Fruit fly (Drosophila melanogaster) whole organism, wandering third instar larva: ENCODE data around the gene CG12692.
"Not testable (repeated sequence)": the region's sequence is repeated elsewhere in the genome, so short reads cannot be mapped to it uniquely, and the experiment has no call there.

Source experiments
- Abd-B ChIP-seq: fragments of >200 bp; optimal IDR thresholded peaks from 2 replicates; lab custom pipeline; 2017; ENCODE audit warnings: missing biosample characterization, missing genetic modification characterization
- CG32264 ChIP-seq: fragments of 200-800 bp; sonication (Bioruptor generic); optimal IDR thresholded peaks from 2 replicates; lab custom pipeline; 2016; ENCODE audit warnings: missing biosample characterization, missing genetic modification characterization
- CG9705 ChIP-seq: fragments of 200-800 bp; sonication (Bioruptor generic); optimal IDR thresholded peaks from 2 replicates; lab custom pipeline; 2018; ENCODE audit warnings: missing biosample characterization, mild to moderate bottlenecking, missing genetic modification characterization
- CrebA ChIP-seq: fragments of 200-800 bp; sonication (Bioruptor generic); optimal IDR thresholded peaks from 2 replicates; lab custom pipeline; 2016; ENCODE audit warnings: missing biosample characterization, mild to moderate bottlenecking, missing genetic modification characterization, borderline replicate concordance
- GATAd ChIP-seq: sonication (Bioruptor generic); optimal IDR thresholded peaks from 2 replicates; lab custom pipeline; 2016; ENCODE audit warnings: missing biosample characterization, missing genetic modification characterization
- HLH106 ChIP-seq: fragments of 200-800 bp; optimal IDR thresholded peaks from 3 replicates; lab custom pipeline; 2019; ENCODE audit warnings: missing biosample characterization, mild to moderate bottlenecking, missing genetic modification characterization, moderate library complexity
- Hnf4 ChIP-seq: fragments of 200-800 bp; sonication (Bioruptor generic); optimal IDR thresholded peaks from 2 replicates; lab custom pipeline; 2016; ENCODE audit warnings: missing biosample characterization, mild to moderate bottlenecking, missing genetic modification characterization
- Hr78 ChIP-seq: fragments of >200 bp; optimal IDR thresholded peaks from 2 replicates; lab custom pipeline; 2017; ENCODE audit warnings: missing biosample characterization, missing genetic modification characterization
- Hr83 ChIP-seq: fragments of 200-300 bp; sonication (Bioruptor generic); optimal IDR thresholded peaks from 2 replicates; lab custom pipeline; 2016; ENCODE audit warnings: missing biosample characterization, mild to moderate bottlenecking, missing genetic modification characterization, moderate library complexity; ENCODE audit not compliant: poor library complexity, severe bottlenecking
- Jra ChIP-seq: sonication (Bioruptor generic); optimal IDR thresholded peaks from 2 replicates; lab custom pipeline; 2016; ENCODE audit warnings: missing biosample characterization, missing genetic modification characterization
- Myc ChIP-seq: fragments of >200 bp; optimal IDR thresholded peaks from 2 replicates; lab custom pipeline; 2017
- N ChIP-seq: fragments of >200 bp; optimal IDR thresholded peaks from 2 replicates; lab custom pipeline; 2018; ENCODE audit warnings: missing biosample characterization, missing external identifiers, missing genetic modification characterization
- OdsH ChIP-seq: fragments of 200-800 bp; sonication (Bioruptor generic); optimal IDR thresholded peaks from 2 replicates; lab custom pipeline; 2016; ENCODE audit warnings: missing biosample characterization, mild to moderate bottlenecking, missing genetic modification characterization
- Rel ChIP-seq, 2 experiments: fragments of 200-800 bp; sonication (Bioruptor generic) in 1 of 2; optimal IDR thresholded peaks; 2 replicates in 1 of 2; 3 replicates in 1 of 2; lab custom pipeline; 2016 to 2019; ENCODE audit warnings: mild to moderate bottlenecking in 2 of 2, missing biosample characterization in 2 of 2, missing genetic modification characterization in 2 of 2, moderate library complexity in 1 of 2
- Sp1 ChIP-seq: fragments of 200-800 bp; sonication (Bioruptor generic); optimal IDR thresholded peaks from 3 replicates; lab custom pipeline; 2019; ENCODE audit warnings: missing biosample characterization, mild to moderate bottlenecking, missing genetic modification characterization, moderate library complexity
- Vsx2 ChIP-seq: fragments of 200-300, 225-300 bp; sonication (Bioruptor generic); optimal IDR thresholded peaks from 2 replicates; lab custom pipeline; 2018; ENCODE audit warnings: missing biosample characterization, missing genetic modification characterization; ENCODE audit not compliant: partially characterized antibody
- br ChIP-seq: fragments of 200-800 bp; sonication (Bioruptor generic); optimal IDR thresholded peaks from 2 replicates; lab custom pipeline; 2016; ENCODE audit warnings: missing biosample characterization, missing genetic modification characterization
- brk ChIP-seq: fragments of 200-800 bp; sonication (Bioruptor generic); optimal IDR thresholded peaks from 2 replicates; lab custom pipeline; 2016; ENCODE audit warnings: missing biosample characterization, mild to moderate bottlenecking, missing genetic modification characterization
- dmrt93B ChIP-seq: fragments of 200-800 bp; sonication (Bioruptor generic); optimal IDR thresholded peaks from 2 replicates; lab custom pipeline; 2018; ENCODE audit warnings: missing biosample characterization, mild to moderate bottlenecking, missing genetic modification characterization
- ey ChIP-seq: fragments of 200-800 bp; sonication (Bioruptor generic); optimal IDR thresholded peaks from 2 replicates; lab custom pipeline; 2016; ENCODE audit warnings: missing biosample characterization, missing genetic modification characterization
- foxo ChIP-seq, 2 experiments: fragments of 200-800 bp; sonication (Bioruptor generic); optimal IDR thresholded peaks; 2 replicates in 1 of 2; 3 replicates in 1 of 2; lab custom pipeline; 2016 to 2017; ENCODE audit warnings: missing biosample characterization in 2 of 2, missing genetic modification characterization in 2 of 2
- fru ChIP-seq: fragments of 200-800 bp; sonication (Bioruptor generic); optimal IDR thresholded peaks from 3 replicates; lab custom pipeline; 2016; ENCODE audit warnings: missing biosample characterization, mild to moderate bottlenecking, missing genetic modification characterization
- h ChIP-seq: fragments of 200-800 bp; sonication (Bioruptor generic); optimal IDR thresholded peaks from 3 replicates; lab custom pipeline; 2016; ENCODE audit warnings: missing biosample characterization, mild to moderate bottlenecking, missing genetic modification characterization
- jim ChIP-seq: fragments of 175-275, 200-325 bp; sonication (Bioruptor generic); optimal IDR thresholded peaks from 2 replicates; lab custom pipeline; 2016; ENCODE audit warnings: missing biosample characterization, mild to moderate bottlenecking, missing genetic modification characterization
- pan ChIP-seq: fragments of >200 bp; optimal IDR thresholded peaks from 2 replicates; lab custom pipeline; 2017
- psq ChIP-seq: fragments of 200-800 bp; sonication (Bioruptor generic); optimal IDR thresholded peaks from 3 replicates; lab custom pipeline; 2017; ENCODE audit warnings: missing biosample characterization, mild to moderate bottlenecking, missing genetic modification characterization, moderate library complexity
- rgr ChIP-seq: fragments of 200-800 bp; sonication (Bioruptor generic); optimal IDR thresholded peaks from 3 replicates; lab custom pipeline; 2016; ENCODE audit warnings: missing biosample characterization, mild to moderate bottlenecking, missing genetic modification characterization
- sage ChIP-seq: fragments of 200-800 bp; sonication (Bioruptor generic); optimal IDR thresholded peaks from 2 replicates; lab custom pipeline; 2016; ENCODE audit warnings: missing biosample characterization, mild to moderate bottlenecking, missing genetic modification characterization
- sv ChIP-seq: fragments of 200-800 bp; sonication (Bioruptor generic); optimal IDR thresholded peaks from 3 replicates; lab custom pipeline; 2016; ENCODE audit warnings: missing biosample characterization, missing genetic modification characterization
- tai ChIP-seq: sonication (Bioruptor generic); optimal IDR thresholded peaks from 2 replicates; lab custom pipeline; 2016; ENCODE audit warnings: missing biosample characterization, missing genetic modification characterization
- usp ChIP-seq: fragments of >200 bp; optimal IDR thresholded peaks from 2 replicates; lab custom pipeline; 2017; ENCODE audit warnings: missing biosample characterization, missing genetic modification characterization
- woc ChIP-seq: sonication (Bioruptor generic); optimal IDR thresholded peaks from 2 replicates; lab custom pipeline; 2016; ENCODE audit warnings: missing biosample characterization, mild to moderate bottlenecking, missing genetic modification characterization

CG12692 gene

DNA sequence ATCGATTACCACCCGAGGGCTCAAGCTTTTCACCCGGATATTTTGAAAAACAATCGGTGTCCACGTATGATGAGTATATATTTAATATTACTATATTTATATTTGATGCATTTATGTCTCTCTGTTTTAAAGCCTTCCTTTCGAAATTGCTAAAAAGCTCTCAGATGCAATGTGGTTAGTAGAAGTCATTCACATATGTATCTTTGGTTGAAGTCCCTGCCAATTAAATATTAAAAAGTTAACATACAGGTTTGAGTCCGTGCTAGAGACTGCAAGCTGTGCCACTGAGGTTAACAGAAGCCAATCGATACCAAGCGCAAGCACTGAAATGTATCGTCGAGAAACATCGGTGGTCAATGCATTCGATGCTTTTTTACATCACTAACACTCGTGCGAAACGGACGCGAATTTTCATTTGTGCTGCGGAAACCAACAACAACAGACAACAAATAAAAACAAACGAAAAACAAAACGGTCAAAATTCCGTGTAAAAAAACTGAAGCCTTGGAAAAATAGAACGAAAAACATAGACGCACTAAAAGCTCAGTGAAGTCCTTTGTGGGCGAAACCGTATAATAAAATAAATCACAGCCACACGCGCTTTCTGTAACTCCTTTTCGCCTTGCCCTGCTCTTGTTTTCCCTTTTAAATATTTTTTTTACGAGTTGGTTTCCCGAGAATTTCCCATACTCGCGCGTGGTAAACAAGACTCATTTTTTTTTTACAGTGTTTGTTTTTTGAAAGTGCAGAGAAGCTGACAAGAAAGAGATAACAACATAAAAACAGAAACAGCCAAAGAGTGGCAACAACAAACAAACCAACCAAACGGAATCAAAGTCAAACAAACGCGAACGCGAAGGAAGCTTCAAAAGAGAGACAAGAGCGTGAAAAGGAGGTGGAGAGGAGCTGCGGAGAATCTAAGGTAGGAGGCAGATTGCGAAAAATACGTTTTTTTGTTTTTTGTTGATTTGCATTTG, 20.4 kb upstream of the CG12692 start, which contains the start of gene norpA:
Gene norpA (plus strand): TSS at position 393 of the 977 bp plus-strand sequence.
- TF ChIP-seq foxo (GFP tag; optimal IDR thresholded peaks at IDR 0.05; lab: Kevin White, UChicago) (peak in 1 of 2 experiments; percentile 46), Sp1 (GFP tag; lab: Kevin White, UChicago) (peak; percentile 42), rgr (GFP tag; lab: Kevin White, UChicago) (peak; percentile 30), br (GFP tag; lab: Kevin White, UChicago) (peak; percentile 62), h (GFP tag; lab: Kevin White, UChicago) (peak; percentile 47), Hr83 (GFP tag; lab: Kevin White, UChicago) (peak; percentile 48), woc (GFP tag; lab: Kevin White, UChicago) (peak; percentile 24), brk (GFP tag; lab: Kevin White, UChicago) (no peak), Jra (GFP tag; lab: Kevin White, UChicago) (peak; percentile 38), OdsH (peak; percentile 53), Rel (GFP tag; optimal IDR thresholded peaks at IDR 0.05; lab: Kevin White, UChicago) (no peak), Rel (tag; optimal IDR thresholded peaks at IDR 0.05; lab: Kevin White, UChicago) (no peak), CrebA (no peak), usp (GFP tag; lab: Kevin White, UChicago) (no peak), psq (GFP tag; lab: Kevin White, UChicago) (peak; percentile 94), HLH106 (tag; lab: Kevin White, UChicago) (peak; percentile 23), dmrt93B (no peak), ey (peak; percentile 39), fru (peak; percentile 67), CG9705 (no peak), sv (GFP tag; lab: Kevin White, UChicago) (no peak)

DNA sequence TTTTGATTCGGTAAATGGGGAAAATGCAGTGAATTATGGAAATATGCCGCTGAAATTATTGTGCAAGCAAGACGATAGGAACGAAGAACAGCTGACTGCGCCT, 19.8 kb upstream of the CG12692 start, which contains the start of gene mRpL33:
Gene mRpL33 (minus strand): TSS at position 101 of the 103 bp plus-strand sequence.
- no peak for TF ChIP-seq CrebA
- no peak for TF ChIP-seq Myc
- TF ChIP-seq ey, result no peak
- TF ChIP-seq sage (GFP tag; lab: Kevin White, UChicago), result no peak
- TF ChIP-seq N (GFP tag; lab: Kevin White, UChicago), result no peak
- no peak for TF ChIP-seq GATAd (GFP tag; lab: Kevin White, UChicago)
- no peak for TF ChIP-seq tai (GFP tag; lab: Kevin White, UChicago)
- TF ChIP-seq CG9705, result no peak
- no peak for TF ChIP-seq Hnf4
- no peak for TF ChIP-seq pan (lab: Kevin White, UChicago)
- no peak for TF ChIP-seq HLH106 (tag; lab: Kevin White, UChicago)
- TF ChIP-seq Vsx2 (GFP tag; lab: Kevin White, UChicago), result no peak
- no peak for TF ChIP-seq Rel (GFP tag; optimal IDR thresholded peaks at IDR 0.05; lab: Kevin White, UChicago)
- no peak for TF ChIP-seq Rel (tag; optimal IDR thresholded peaks at IDR 0.05; lab: Kevin White, UChicago)
- no peak for TF ChIP-seq Abd-B (GFP tag; lab: Kevin White, UChicago)
- no peak for TF ChIP-seq jim (GFP tag; lab: Kevin White, UChicago)
- TF ChIP-seq Hr83 (GFP tag; lab: Kevin White, UChicago), result no peak
- no peak for TF ChIP-seq woc (GFP tag; lab: Kevin White, UChicago)

DNA sequence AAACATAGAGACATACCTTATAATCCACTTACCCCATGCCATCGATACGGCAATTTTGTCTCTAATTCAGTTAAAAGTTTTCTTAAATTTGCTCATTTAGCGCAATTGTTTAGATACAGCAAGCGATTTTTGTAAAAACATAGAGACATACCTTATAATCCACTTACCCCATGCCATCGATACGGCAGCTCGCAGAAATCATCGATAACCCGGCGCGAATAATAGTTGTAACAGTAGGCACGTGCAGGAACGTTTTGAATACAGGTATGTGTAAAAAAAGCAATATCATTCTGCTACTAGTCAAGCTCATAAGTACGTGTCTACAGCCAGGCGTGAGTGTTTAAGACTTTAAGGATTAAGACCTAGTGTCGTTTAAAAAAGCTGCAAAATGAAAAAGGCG, 17.1 kb upstream of the CG12692 start, which contains the start of gene NO66:
Gene NO66 (plus strand): TSS at position 199 of the 400 bp plus-strand sequence.
- TF ChIP-seq Myc, result peak; percentile 12
- peak; percentile 22 for TF ChIP-seq woc (GFP tag; lab: Kevin White, UChicago)

DNA sequence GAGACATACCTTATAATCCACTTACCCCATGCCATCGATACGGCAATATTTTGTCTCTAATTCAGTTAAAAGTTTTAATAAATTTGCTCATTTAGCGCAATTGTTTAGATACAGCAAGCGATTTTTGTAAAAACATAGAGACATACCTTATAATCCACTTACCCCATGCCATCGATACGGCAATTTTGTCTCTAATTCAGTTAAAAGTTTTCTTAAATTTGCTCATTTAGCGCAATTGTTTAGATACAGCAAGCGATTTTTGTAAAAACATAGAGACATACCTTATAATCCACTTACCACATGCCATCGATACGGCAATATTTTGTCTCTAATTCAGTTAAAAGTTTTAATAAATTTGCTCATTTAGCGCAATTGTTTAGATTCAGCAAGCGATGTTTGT, 16.6 kb upstream of the CG12692 start, which contains the start of gene mei-9:
Gene mei-9 (minus strand): TSS at position 101 of the 400 bp plus-strand sequence.
- TF ChIP-seq foxo (GFP tag; optimal IDR thresholded peaks at IDR 0.05; lab: Kevin White, UChicago); HLH106 (tag; lab: Kevin White, UChicago); Vsx2 (GFP tag; lab: Kevin White, UChicago): not testable (repeated sequence)

DNA sequence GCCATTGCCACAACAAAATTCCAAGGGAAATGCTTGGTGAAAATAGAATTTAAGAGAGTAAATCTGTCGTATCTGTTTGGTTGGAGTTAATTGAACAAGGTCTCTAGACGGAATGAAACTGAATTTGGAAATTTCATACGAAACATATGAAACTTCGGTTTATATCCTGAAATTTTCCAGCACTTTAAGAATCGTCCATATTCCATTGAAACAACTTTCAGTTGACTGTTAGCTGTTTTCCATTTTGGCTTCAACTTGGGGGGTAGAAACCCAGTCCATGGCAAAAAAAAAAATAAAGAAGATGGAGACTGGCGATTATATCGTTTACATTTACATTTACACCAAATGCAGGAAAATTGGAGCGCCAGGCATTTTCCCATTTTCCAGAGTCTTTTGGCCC, 9.6 kb upstream of the CG12692 start, which contains the start of gene CG15579:
Gene CG15579 (minus strand): TSS at position 101 of the 400 bp plus-strand sequence.
- no peak for TF ChIP-seq jim (GFP tag; lab: Kevin White, UChicago)
- TF ChIP-seq Hr78 (GFP tag; lab: Kevin White, UChicago), result no peak
- no peak for TF ChIP-seq HLH106 (tag; lab: Kevin White, UChicago)
- no peak for TF ChIP-seq Rel (GFP tag; optimal IDR thresholded peaks at IDR 0.05; lab: Kevin White, UChicago)
- TF ChIP-seq Rel (tag; optimal IDR thresholded peaks at IDR 0.05; lab: Kevin White, UChicago), result no peak
- no peak for TF ChIP-seq Vsx2 (GFP tag; lab: Kevin White, UChicago)
- TF ChIP-seq woc (GFP tag; lab: Kevin White, UChicago), result no peak
- TF ChIP-seq pan (lab: Kevin White, UChicago), result no peak
- TF ChIP-seq Hnf4, result no peak
- no peak for TF ChIP-seq foxo (GFP tag; optimal IDR thresholded peaks at IDR 0.05; lab: Kevin White, UChicago)
- no peak for TF ChIP-seq CG32264 (GFP tag; lab: Kevin White, UChicago)
